Worm (Caenorhabditis elegans) whole organism, early embryonic: ENCODE data around the gene Y51A2D.21.

Source experiments
- F13C5.2 ChIP-seq: sonication (generic microtip); optimal IDR thresholded peaks from 2 replicates; lab custom pipeline; 2017; ENCODE audit warnings: mild to moderate bottlenecking, missing genetic modification characterization, inconsistent platforms, missing compliant biosample characterization
- aly-1 ChIP-seq: sonication (generic microtip); optimal IDR thresholded peaks from 2 replicates; lab custom pipeline; 2016; ENCODE audit warnings: missing genetic modification characterization, missing compliant biosample characterization
- ama-1 ChIP-seq: fragments of 150-350 bp; optimal IDR thresholded peaks from 2 replicates; lab custom pipeline; 2014
- ceh-36 ChIP-seq: sonication (generic microtip); optimal IDR thresholded peaks from 2 replicates; lab custom pipeline; 2016; ENCODE audit warnings: missing genetic modification characterization, inconsistent platforms, missing compliant biosample characterization
- ets-7 ChIP-seq: sonication (generic microtip); optimal IDR thresholded peaks from 2 replicates; lab custom pipeline; 2016; ENCODE audit warnings: missing genotype, missing genetic modification characterization, missing compliant biosample characterization
- flt-1 ChIP-seq: fragments of 200-800 bp; sonication (Bioruptor generic); IDR thresholded peaks from 2 replicates; pipeline ENCODE4 v1.3.6; 2022; ENCODE audit warnings: missing genetic modification characterization, missing compliant biosample characterization
- hmg-4 ChIP-seq: fragments of 200-800 bp; sonication (Bioruptor generic); optimal IDR thresholded peaks from 2 replicates; lab custom pipeline; 2018; ENCODE audit warnings: mild to moderate bottlenecking, missing genetic modification characterization, missing compliant biosample characterization
- hnd-1 ChIP-seq: sonication (generic microtip); optimal IDR thresholded peaks from 2 replicates; lab custom pipeline; 2016; ENCODE audit warnings: missing genetic modification characterization, missing compliant biosample characterization
- sea-1 ChIP-seq: fragments of 200-800 bp; sonication (Bioruptor generic); conservative IDR thresholded peaks from 2 replicates; pipeline ENCODE4 v1.3.6; 2022; ENCODE audit warnings: missing genetic modification characterization, missing compliant biosample characterization
- tbx-11 ChIP-seq: fragments of 200-800 bp; sonication (Bioruptor generic); IDR thresholded peaks from 2 replicates; pipeline ENCODE4 v1.3.6; 2022; ENCODE audit warnings: missing genetic modification characterization, missing compliant biosample characterization

DNA sequence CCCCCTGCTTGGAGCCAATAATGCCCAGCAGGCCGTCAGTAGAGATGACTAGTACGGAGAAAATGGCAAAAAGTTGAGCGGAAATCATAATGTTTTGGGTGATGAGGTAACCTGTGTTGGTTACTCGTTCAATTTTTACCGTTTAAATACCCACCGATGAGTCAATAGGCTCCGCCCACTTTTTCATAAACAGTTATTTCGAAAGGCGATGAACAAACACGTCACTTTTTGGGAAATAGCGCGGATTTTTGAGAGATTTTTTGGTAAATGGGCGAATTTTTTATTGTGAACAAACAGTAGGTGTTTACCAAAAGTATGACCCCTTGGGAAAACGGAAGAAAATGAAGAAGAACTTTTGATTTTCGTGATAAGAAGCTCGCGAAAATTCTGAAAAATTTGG is 11.4 kb upstream of the Y51A2D.21 start, which contains the start of gene ttr-26:
- no peak for TF ChIP-seq F13C5.2
- no peak for TF ChIP-seq flt-1 (GFP tag; lab: Robert Waterston, UW)
- TF ChIP-seq hmg-4 (GFP tag; lab: Kevin White, UChicago): no peak
- no peak for TF ChIP-seq ets-7 (tag; lab: Kevin White, UChicago)
- TF ChIP-seq aly-1 (tag; lab: Kevin White, UChicago): no peak
- no peak for TF ChIP-seq ama-1 (lab: Kevin White, UChicago)
- no peak for TF ChIP-seq ceh-36 (tag; lab: Kevin White, UChicago)
- TF ChIP-seq sea-1 (GFP tag; lab: Robert Waterston, UW): no peak
- no peak for TF ChIP-seq tbx-11 (GFP tag; lab: Robert Waterston, UW)
- no peak for TF ChIP-seq hnd-1 (tag; lab: Kevin White, UChicago)
